Fruit fly (Drosophila melanogaster): Measurements from ENCODE around the gene CG13085.
A peak's percentile ranks its signal among the peaks of the same experiment; 100 is the strongest.

DNA sequence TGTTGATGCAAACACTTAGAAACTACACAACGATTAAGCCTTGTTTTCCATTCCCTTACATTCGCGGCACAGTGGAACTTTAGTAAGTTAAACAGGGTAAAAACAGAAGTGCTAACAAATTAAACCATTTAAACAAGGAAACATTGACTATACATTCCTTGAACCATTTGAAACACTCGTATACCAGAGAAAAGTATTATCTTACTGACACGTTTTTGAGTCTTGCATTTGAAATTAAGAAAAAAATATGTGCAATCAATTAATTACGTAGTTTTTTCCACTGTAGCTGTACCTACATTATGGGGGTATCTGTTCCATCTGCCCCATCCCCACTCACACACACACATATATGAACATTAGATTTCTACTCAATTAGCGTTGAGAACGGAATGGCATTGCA is 9.4 kb downstream of the CG13085 start:
- TF ChIP-seq OdsH (GFP tag; optimal IDR thresholded peaks at IDR 0.05) (peak; percentile 3), CG11762 (GFP tag; optimal IDR thresholded peaks at IDR 0.05; ENCODE audit: insufficient read depth) (no peak), Lpt (GFP tag; optimal IDR thresholded peaks at IDR 0.05) (peak; percentile 6), CG6854 (GFP tag; optimal IDR thresholded peaks at IDR 0.05) (no peak), esn (GFP tag; optimal IDR thresholded peaks at IDR 0.05) (no peak), dac (GFP tag; optimal IDR thresholded peaks at IDR 0.05) (no peak), Hr4 (GFP tag; optimal IDR thresholded peaks at IDR 0.05) (peak; percentile 45), ss (GFP tag; optimal IDR thresholded peaks at IDR 0.05) (no peak), lz (GFP tag; optimal IDR thresholded peaks at IDR 0.05) (no peak), Gug (GFP tag; IDR thresholded peaks at IDR 0.05) (no peak), CG32006 (GFP tag; optimal IDR thresholded peaks at IDR 0.05) (peak; percentile 57)
